Worm (Caenorhabditis elegans) whole organism, late embryonic: Measurements from ENCODE around the gene gtap-2.

Experiments used
- C38D4.7 ChIP-seq: fragments of 200-800 bp; sonication (Bioruptor generic); optimal IDR thresholded peaks from 2 replicates; lab custom pipeline; 2018; ENCODE audit warnings: mild to moderate bottlenecking, missing genetic modification characterization, moderate library complexity, missing compliant biosample characterization
- K02D7.2 ChIP-seq: sonication (generic microtip); optimal IDR thresholded peaks from 2 replicates; lab custom pipeline; 2017; ENCODE audit warnings: mild to moderate bottlenecking, missing genetic modification characterization, missing compliant biosample characterization
- K09A11.1 ChIP-seq: sonication (generic microtip); optimal IDR thresholded peaks from 2 replicates; lab custom pipeline; 2017; ENCODE audit warnings: antibody characterized with exemption, mild to moderate bottlenecking, missing genetic modification characterization, missing compliant biosample characterization; ENCODE audit not compliant: insufficient read depth
- T23F11.4 ChIP-seq: fragments of 200-800 bp; sonication (Bioruptor generic); optimal IDR thresholded peaks from 2 replicates; lab custom pipeline; 2018; ENCODE audit warnings: mild to moderate bottlenecking, missing genetic modification characterization, missing compliant biosample characterization
- Y22D7AL.16 ChIP-seq: sonication (generic microtip); optimal IDR thresholded peaks from 2 replicates; lab custom pipeline; 2016; ENCODE audit warnings: missing genetic modification characterization, missing compliant biosample characterization
- ahr-1 ChIP-seq: sonication (generic microtip); optimal IDR thresholded peaks from 2 replicates; lab custom pipeline; 2016; ENCODE audit warnings: missing genetic modification characterization, missing compliant biosample characterization
- ama-1 ChIP-seq: fragments of 150-350 bp; optimal IDR thresholded peaks from 2 replicates; lab custom pipeline; 2014
- ceh-14 ChIP-seq: sonication (generic microtip); optimal IDR thresholded peaks from 2 replicates; lab custom pipeline; 2016; ENCODE audit warnings: missing genotype, missing genetic modification characterization, missing compliant biosample characterization
- ceh-22 ChIP-seq: sonication (generic microtip); optimal IDR thresholded peaks from 2 replicates; lab custom pipeline; 2017; ENCODE audit warnings: missing biosample characterization, missing genetic modification characterization
- ceh-30 ChIP-seq: fragments of 150-350 bp; optimal IDR thresholded peaks from 2 replicates; lab custom pipeline; 2014; ENCODE audit warnings: missing biosample characterization, missing genetic modification characterization
- ceh-31 ChIP-seq: sonication (generic microtip); optimal IDR thresholded peaks from 2 replicates; lab custom pipeline; 2016; ENCODE audit warnings: missing genetic modification characterization, missing compliant biosample characterization
- ceh-6 ChIP-seq: fragments of 200-800 bp; sonication (Bioruptor generic); optimal IDR thresholded peaks from 2 replicates; lab custom pipeline; 2018; ENCODE audit warnings: mild to moderate bottlenecking, missing genetic modification characterization, missing compliant biosample characterization
- che-1 ChIP-seq: sonication (generic microtip); optimal IDR thresholded peaks from 2 replicates; lab custom pipeline; 2016; ENCODE audit warnings: mild to moderate bottlenecking, missing genetic modification characterization, missing compliant biosample characterization
- elt-2 ChIP-seq: sonication (generic microtip); optimal IDR thresholded peaks from 2 replicates; lab custom pipeline; 2016; ENCODE audit warnings: missing genetic modification reagents, missing genetic modification characterization, missing compliant biosample characterization
- elt-4 ChIP-seq: sonication (generic microtip); optimal IDR thresholded peaks from 2 replicates; lab custom pipeline; 2016; ENCODE audit warnings: missing genetic modification characterization, missing compliant biosample characterization
- ets-4 ChIP-seq: sonication (generic microtip); optimal IDR thresholded peaks from 2 replicates; lab custom pipeline; 2016; ENCODE audit warnings: missing genetic modification characterization, missing compliant biosample characterization
- eyg-1 ChIP-seq: sonication (generic microtip); optimal IDR thresholded peaks from 2 replicates; lab custom pipeline; 2016; ENCODE audit warnings: missing genotype, missing genetic modification characterization, missing compliant biosample characterization
- hlh-13 ChIP-seq: fragments of 200-800 bp; sonication (Bioruptor generic); optimal IDR thresholded peaks from 2 replicates; lab custom pipeline; 2018; ENCODE audit warnings: mild to moderate bottlenecking, missing genetic modification characterization, missing compliant biosample characterization
- hlh-6 ChIP-seq: sonication (generic microtip); optimal IDR thresholded peaks from 2 replicates; lab custom pipeline; 2016; ENCODE audit warnings: missing genotype, missing genetic modification characterization, missing compliant biosample characterization
- hlh-8 ChIP-seq: sonication (generic microtip); optimal IDR thresholded peaks from 2 replicates; lab custom pipeline; 2016; ENCODE audit warnings: missing genotype, missing genetic modification characterization, missing compliant biosample characterization
- madf-2 ChIP-seq: sonication (generic microtip); optimal IDR thresholded peaks from 2 replicates; lab custom pipeline; 2017; ENCODE audit warnings: missing genetic modification characterization, missing compliant biosample characterization
- nfya-1 ChIP-seq: sonication (generic microtip); optimal IDR thresholded peaks from 2 replicates; lab custom pipeline; 2017; ENCODE audit warnings: missing genetic modification characterization, mild to moderate bottlenecking, missing compliant biosample characterization, antibody characterized with exemption, moderate library complexity
- pha-4 ChIP-seq: fragments of 150-350 bp; optimal IDR thresholded peaks from 2 replicates; lab custom pipeline; 2018; ENCODE audit warnings: missing biosample characterization, missing genetic modification reagents, missing genetic modification characterization
- pqm-1 ChIP-seq: sonication (generic microtip); optimal IDR thresholded peaks from 2 replicates; lab custom pipeline; 2016; ENCODE audit warnings: missing genetic modification characterization, missing compliant biosample characterization
- ref-2 ChIP-seq: sonication (generic microtip); optimal IDR thresholded peaks from 2 replicates; lab custom pipeline; 2016; ENCODE audit warnings: missing genetic modification characterization, missing compliant biosample characterization
- rnt-1 ChIP-seq: sonication (generic microtip); optimal IDR thresholded peaks from 2 replicates; lab custom pipeline; 2016; ENCODE audit warnings: missing genetic modification characterization, missing compliant biosample characterization
- tbx-2 ChIP-seq: sonication (generic microtip); optimal IDR thresholded peaks from 2 replicates; lab custom pipeline; 2016; ENCODE audit warnings: missing genetic modification characterization, missing compliant biosample characterization
- tbx-7 ChIP-seq: sonication (generic microtip); optimal IDR thresholded peaks from 2 replicates; lab custom pipeline; 2016; ENCODE audit warnings: missing genotype, missing genetic modification characterization, missing compliant biosample characterization
- unc-86 ChIP-seq: sonication (generic microtip); optimal IDR thresholded peaks from 2 replicates; lab custom pipeline; 2016; ENCODE audit warnings: missing genetic modification characterization, missing compliant biosample characterization
- ztf-16 ChIP-seq: sonication (generic microtip); optimal IDR thresholded peaks from 2 replicates; lab custom pipeline; 2017; ENCODE audit warnings: missing genetic modification characterization, missing compliant biosample characterization

Gene gtap-2

DNA sequence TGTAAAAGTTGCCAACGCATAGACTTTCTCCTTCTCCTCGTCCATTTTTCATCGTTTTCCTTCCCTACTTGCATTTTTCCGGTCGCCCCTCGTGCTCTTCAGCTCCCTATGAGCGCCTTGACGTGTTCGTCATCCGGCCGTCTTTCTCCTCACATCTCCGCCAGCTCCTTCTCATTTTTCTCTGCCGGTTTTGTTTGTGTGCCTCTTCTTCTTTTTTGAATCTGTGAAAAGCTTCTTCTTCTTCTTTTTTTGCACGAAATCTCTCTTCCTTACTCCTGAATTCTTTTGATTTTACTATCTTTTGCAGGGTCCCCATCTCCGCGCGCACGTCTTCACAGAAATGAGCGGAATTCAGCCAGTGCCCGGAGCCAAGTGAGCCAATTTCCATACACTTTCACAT lies 43.2 kb downstream of the gtap-2 start, which contains the start of gene K11H3.3:
Gene K11H3.3 (plus strand): TSS at position 308 of the 400 bp plus-strand sequence.
- TF ChIP-seq ceh-30 (tag; lab: Kevin White, UChicago): no peak
- no peak for TF ChIP-seq K02D7.2

DNA sequence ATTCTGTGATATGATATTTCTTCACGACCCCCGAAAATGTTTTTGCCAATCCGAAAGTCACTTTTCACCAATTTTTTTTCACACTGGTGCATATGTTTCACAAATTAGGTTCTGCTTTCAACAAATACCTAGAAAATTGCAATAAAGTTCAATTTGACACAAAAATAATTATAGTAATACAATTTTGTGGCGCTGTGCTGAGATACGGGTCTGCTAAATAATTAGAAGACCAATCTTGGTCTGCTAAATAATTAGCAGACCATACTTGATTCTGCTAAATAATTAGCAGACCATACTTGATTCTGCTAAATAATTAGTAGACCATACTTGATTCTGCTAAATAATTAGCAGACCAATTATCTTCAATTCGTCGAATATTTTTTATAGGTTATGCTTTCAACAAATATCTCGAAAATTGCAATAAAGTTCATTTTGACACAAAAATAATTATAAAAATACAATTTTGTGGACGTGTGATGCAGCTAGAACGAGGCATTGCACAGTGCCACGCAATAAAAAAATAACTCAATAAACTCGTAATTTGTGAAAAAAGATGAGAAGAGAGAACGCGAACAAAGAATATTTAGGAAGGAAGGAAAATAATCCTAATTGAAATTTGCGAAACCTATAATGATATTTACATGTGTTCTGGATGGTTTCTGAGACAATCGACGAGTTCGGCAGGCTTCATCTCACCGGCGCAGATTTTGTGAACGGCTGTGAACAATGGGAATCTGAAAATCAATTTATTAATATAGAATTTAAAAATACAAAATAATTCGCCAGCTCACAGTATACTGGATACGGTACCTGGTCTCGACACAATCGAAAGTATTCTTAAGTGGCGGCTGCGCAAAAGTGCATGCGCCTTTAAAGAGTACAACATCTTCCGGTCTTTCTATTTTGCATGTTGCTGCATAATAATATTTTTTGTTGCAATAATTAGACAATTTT lies 45.6 kb downstream of the gtap-2 start:
- TF ChIP-seq che-1 (tag; lab: Kevin White, UChicago) (no peak), C38D4.7 (no peak), tbx-7 (tag; lab: Kevin White, UChicago) (no peak), pqm-1 (tag; lab: Kevin White, UChicago) (no peak), ref-2 (tag; lab: Kevin White, UChicago) (no peak), ets-4 (tag; lab: Kevin White, UChicago) (no peak), ceh-30 (tag; lab: Kevin White, UChicago) (no peak), hlh-13 (GFP tag; lab: Kevin White, UChicago) (no peak), ama-1 (lab: Kevin White, UChicago) (no peak), ceh-14 (no peak), K09A11.1 (no peak), eyg-1 (tag; lab: Kevin White, UChicago) (no peak), ztf-16 (tag; lab: Kevin White, UChicago) (no peak), rnt-1 (tag; lab: Kevin White, UChicago) (no peak), elt-4 (no peak), Y22D7AL.16 (tag; lab: Kevin White, UChicago) (no peak), madf-2 (tag; lab: Kevin White, UChicago) (no peak), pha-4 (no peak)
- TF ChIP-seq, all 69 proteins: peak for 0

DNA sequence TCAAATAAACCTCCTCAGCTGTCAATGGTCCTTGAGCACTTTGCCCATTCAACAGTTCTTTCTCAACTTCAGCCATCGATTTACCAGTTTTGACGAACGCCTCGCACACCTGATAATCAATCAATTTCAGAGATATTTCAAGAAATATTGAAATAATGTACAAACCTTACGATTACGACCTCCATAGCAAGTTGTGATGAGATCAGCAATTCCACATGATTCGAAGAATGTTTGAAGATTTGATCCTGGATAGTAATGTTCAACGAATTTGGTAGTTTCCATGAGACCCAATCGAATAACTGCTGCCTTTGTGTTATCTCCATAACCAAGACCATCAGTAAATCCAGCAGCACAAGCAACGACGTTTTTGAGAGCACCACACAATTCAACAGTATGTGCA lies 46.6 kb downstream of the gtap-2 start:
- TF ChIP-seq tbx-7 (tag; lab: Kevin White, UChicago) (no peak), rnt-1 (tag; lab: Kevin White, UChicago) (no peak), ceh-22 (tag; lab: Kevin White, UChicago) (no peak), eyg-1 (tag; lab: Kevin White, UChicago) (no peak), unc-86 (tag; lab: Kevin White, UChicago) (no peak), tbx-2 (tag; lab: Kevin White, UChicago) (no peak), ceh-6 (GFP tag; lab: Kevin White, UChicago) (no peak), madf-2 (tag; lab: Kevin White, UChicago) (no peak), hlh-6 (tag; lab: Kevin White, UChicago) (no peak)

DNA sequence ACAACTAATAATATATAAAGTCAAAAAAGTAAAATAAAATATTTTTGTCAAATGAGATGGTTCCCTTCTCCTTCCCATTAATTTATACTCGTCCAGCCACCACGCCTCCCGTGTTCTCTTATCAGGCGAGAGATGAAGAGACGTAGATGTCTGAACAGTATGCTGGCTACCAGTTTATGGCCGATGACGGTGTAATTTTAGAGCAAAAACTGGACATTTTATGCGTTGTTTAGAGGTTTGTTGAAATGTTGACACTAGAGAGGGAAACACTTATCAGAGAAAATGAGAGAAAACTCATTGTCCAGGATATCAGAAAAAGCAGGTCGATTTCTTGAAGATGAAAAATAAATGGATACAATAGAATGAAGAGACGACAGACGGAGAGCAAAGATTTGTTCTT lies 48.8 kb downstream of the gtap-2 start:
- TF ChIP-seq elt-2 (peak; percentile 58), T23F11.4 (GFP tag; lab: Kevin White, UChicago) (no peak), ahr-1 (tag; lab: Kevin White, UChicago) (no peak), hlh-8 (tag; lab: Kevin White, UChicago) (no peak)
- TF ChIP-seq, all 69 proteins: peak for 1

DNA sequence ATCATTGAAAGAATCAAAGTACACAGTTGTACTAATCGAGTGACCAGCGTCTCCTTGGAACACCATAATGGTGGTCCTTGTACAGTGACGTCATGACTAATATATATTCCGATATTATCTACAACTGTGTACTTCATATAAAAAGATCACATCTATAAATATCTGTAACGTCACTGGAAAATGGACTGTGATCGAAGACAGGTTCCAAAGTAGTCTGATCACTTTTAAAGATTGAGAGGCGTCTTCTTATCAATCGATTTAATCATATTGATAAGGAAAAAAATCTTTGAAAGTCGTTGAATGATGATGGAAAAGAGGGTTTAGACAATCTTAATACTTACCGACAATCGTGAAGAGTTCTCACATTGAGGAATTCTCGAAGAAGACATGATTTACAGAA lies 49.7 kb downstream of the gtap-2 start:
- TF ChIP-seq elt-2 (peak; percentile 49), nfya-1 (tag; lab: Kevin White, UChicago) (no peak)

DNA sequence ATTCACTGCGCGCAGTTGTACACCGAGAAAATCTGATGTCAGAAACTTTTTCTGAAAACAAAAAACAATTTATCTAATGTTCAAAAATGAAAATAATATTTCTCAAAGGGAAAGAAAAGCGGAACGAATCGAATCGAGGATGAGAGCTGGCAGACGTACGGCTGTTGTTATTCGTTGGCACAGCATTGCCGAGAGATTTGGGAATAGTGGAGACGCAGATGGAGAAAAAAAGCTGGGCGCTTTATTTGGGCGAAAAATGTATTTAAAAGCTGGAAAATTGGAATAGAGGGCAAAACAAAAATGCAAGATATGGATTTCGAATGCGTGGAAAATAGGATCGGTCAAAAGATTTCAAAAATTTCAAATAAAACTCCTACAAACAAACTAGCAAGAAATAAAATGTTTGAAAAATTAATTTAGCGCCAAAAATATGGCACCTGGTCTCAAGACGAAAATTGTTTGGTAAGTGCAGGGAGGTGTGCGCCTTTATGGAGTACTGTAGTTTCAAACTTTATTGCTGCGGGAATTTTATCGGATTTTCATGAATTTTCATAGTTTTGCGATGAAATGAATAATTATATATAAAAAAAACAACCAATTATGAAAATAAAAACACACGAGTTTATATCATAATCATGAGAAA lies 50.9 kb downstream of the gtap-2 start, which contains the start of gene gpdh-2:
Gene gpdh-2 (minus strand): TSS at position 51 of the 643 bp plus-strand sequence.
- no peak for TF ChIP-seq hlh-8 (tag; lab: Kevin White, UChicago)
- TF ChIP-seq elt-2: no peak
- TF ChIP-seq ceh-31 (tag; lab: Kevin White, UChicago): peak; percentile 8
